Fruit fly (Drosophila melanogaster) whole organism, adult: ENCODE results near the gene CG45603.

ENCODE experiments used
- CG12768 ChIP-seq: fragments of 200-800 bp; sonication (Bioruptor generic); optimal IDR thresholded peaks from 2 replicates; lab custom pipeline; 2017; ENCODE audit warnings: missing biosample characterization, missing genetic modification characterization, mild to moderate bottlenecking, moderate library complexity, missing genetic modification reagents
- CG14711 ChIP-seq: fragments of 200-800 bp; sonication (Bioruptor generic); optimal IDR thresholded peaks from 2 replicates; lab custom pipeline; 2018; ENCODE audit warnings: missing biosample characterization, mild to moderate bottlenecking, missing genetic modification characterization, moderate library complexity
- CG1620 ChIP-seq: fragments of 200-800 bp; sonication (Bioruptor generic); optimal IDR thresholded peaks from 2 replicates; lab custom pipeline; 2016; ENCODE audit warnings: missing biosample characterization, missing genetic modification characterization
- CG33017 ChIP-seq: fragments of 200-800 bp; sonication (Bioruptor generic); optimal IDR thresholded peaks from 2 replicates; lab custom pipeline; 2018; ENCODE audit warnings: missing biosample characterization, mild to moderate bottlenecking, missing genetic modification characterization, moderate library complexity
- CG5204 ChIP-seq: fragments of 200-800 bp; sonication (Bioruptor generic); optimal IDR thresholded peaks from 2 replicates; lab custom pipeline; 2016; ENCODE audit warnings: missing biosample characterization, missing genetic modification characterization
- CG7045 ChIP-seq: fragments of 200-800 bp; sonication (Bioruptor generic); optimal IDR thresholded peaks from 2 replicates; lab custom pipeline; 2017; ENCODE audit warnings: missing biosample characterization, mild to moderate bottlenecking, missing genetic modification characterization
- CG7101 ChIP-seq: fragments of 200-800 bp; sonication (Bioruptor generic); optimal IDR thresholded peaks from 2 replicates; lab custom pipeline; 2018; ENCODE audit warnings: missing biosample characterization, mild to moderate bottlenecking, missing genetic modification characterization, moderate library complexity
- Clk ChIP-seq: fragments of 200-800 bp; sonication (Bioruptor generic); optimal IDR thresholded peaks from 2 replicates; lab custom pipeline; 2017; ENCODE audit warnings: missing biosample characterization, missing genetic modification characterization
- Hr96 ChIP-seq: fragments of 200-800 bp; sonication (Bioruptor generic); optimal IDR thresholded peaks from 2 replicates; lab custom pipeline; 2016; ENCODE audit warnings: missing biosample characterization, missing genetic modification characterization
- cic ChIP-seq: fragments of 200-800 bp; sonication (Bioruptor generic); optimal IDR thresholded peaks from 2 replicates; lab custom pipeline; 2017; ENCODE audit warnings: missing biosample characterization, mild to moderate bottlenecking, missing genetic modification characterization, moderate library complexity
- kay ChIP-seq: fragments of 200-800 bp; sonication (Bioruptor generic); peaks from one replicate; lab custom pipeline; 2016; ENCODE audit warnings: missing biosample characterization, missing genetic modification characterization, borderline replicate concordance
- ovo ChIP-seq: fragments of 200-800 bp; sonication (Bioruptor generic); optimal IDR thresholded peaks from 2 replicates; lab custom pipeline; 2016; ENCODE audit warnings: missing biosample characterization, missing genetic modification characterization
- pad ChIP-seq: fragments of 200-800 bp; sonication (Bioruptor generic); optimal IDR thresholded peaks from 3 replicates; lab custom pipeline; 2017; ENCODE audit warnings: missing biosample characterization, missing genetic modification characterization, mild to moderate bottlenecking, moderate library complexity, missing genetic modification reagents
- tj ChIP-seq: fragments of 200-800 bp; sonication (Bioruptor generic); optimal IDR thresholded peaks from 3 replicates; lab custom pipeline; 2017; ENCODE audit warnings: missing biosample characterization, mild to moderate bottlenecking, missing genetic modification characterization, moderate library complexity

DNA sequence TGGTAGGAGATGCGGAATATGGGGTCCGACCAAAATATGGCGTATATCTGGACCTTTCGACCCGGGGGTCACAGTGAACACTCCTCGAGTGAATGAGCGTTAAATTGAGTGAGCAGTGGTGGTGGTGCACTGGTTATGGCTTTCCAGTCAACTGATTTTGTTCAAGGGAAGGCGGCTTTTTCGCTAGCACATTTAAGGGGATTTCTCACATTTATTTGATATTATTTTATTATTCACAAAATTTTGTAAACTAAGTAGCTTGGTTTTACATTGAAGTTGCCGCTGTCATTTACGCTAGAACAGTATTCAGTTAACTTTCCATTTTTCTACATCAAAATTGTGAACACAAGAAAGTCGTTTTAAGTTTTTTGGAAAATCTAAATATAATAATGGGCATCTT, at the start of gene CG45603:
- no peak for TF ChIP-seq ovo
- no peak for TF ChIP-seq Clk (GFP tag; lab: Kevin White, UChicago)
- no peak for TF ChIP-seq CG14711
- no peak for TF ChIP-seq CG1620 (GFP tag; lab: Kevin White, UChicago)
- no peak for TF ChIP-seq CG33017 (tag; lab: Kevin White, UChicago)
- TF ChIP-seq kay: no peak
- no peak for TF ChIP-seq CG5204 (GFP tag; lab: Kevin White, UChicago)
- TF ChIP-seq Hr96 (GFP tag; lab: Kevin White, UChicago): no peak
- no peak for TF ChIP-seq CG7045 (GFP tag; lab: Kevin White, UChicago)
- no peak for TF ChIP-seq tj (GFP tag; lab: Kevin White, UChicago)
- TF ChIP-seq cic: no peak
- TF ChIP-seq CG7101 (tag; lab: Kevin White, UChicago): no peak
- TF ChIP-seq CG12768 (GFP tag; lab: Kevin White, UChicago): no peak
- no peak for TF ChIP-seq pad (GFP tag; lab: Kevin White, UChicago)
